Worm (Caenorhabditis elegans): ENCODE results near the gene gldi-6.

The gldi-6 gene

DNA sequence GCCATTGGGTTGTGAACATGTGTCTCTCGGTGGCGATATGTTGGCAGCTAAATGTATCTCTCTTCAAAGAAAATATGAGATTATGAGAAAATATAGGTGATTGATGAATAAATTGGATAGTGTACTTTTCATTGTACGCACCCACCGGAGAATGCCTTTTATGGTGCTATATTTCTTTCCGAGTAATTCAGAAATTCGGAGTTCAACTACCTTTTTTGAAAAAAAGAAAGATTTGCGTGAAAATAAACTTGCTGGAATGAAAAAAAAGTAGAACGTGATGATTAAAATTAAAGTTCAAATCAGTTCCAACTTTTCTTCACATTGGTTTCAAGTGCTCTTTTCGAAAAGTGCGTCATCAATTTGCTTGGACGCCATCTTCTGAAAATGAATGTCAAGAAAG lies 43.2 kb upstream of the gldi-6 start, which contains the start of gene nep-8:
nep-8 (plus strand) TSS at position 301 of the 400 bp plus-strand sequence.
- TF ChIP-seq B0035.1 (tag; optimal IDR thresholded peaks at IDR 0.05): no peak
- TF ChIP-seq ztf-18 (tag; optimal IDR thresholded peaks at IDR 0.05): no peak
- TF ChIP-seq die-1 (tag; optimal IDR thresholded peaks at IDR 0.05): no peak
- TF ChIP-seq rpc-1 (optimal IDR thresholded peaks at IDR 0.05): no peak
- TF ChIP-seq rpc-1 (tag; optimal IDR thresholded peaks at IDR 0.05): no peak
- TF ChIP-seq Y53F4B.3 (GFP tag; IDR thresholded peaks at IDR 0.05): no peak
- TF ChIP-seq xnd-1 (tag; optimal IDR thresholded peaks at IDR 0.05): no peak
- TF ChIP-seq ceh-40 (GFP tag; IDR thresholded peaks at IDR 0.05): no peak
- TF ChIP-seq F57A8.1 (GFP tag; optimal IDR thresholded peaks at IDR 0.05): no peak
- TF ChIP-seq hlh-26 (GFP tag; conservative IDR thresholded peaks at IDR 0.05): no peak
- no peak for TF ChIP-seq tlf-1 (GFP tag; optimal IDR thresholded peaks at IDR 0.05)
- no peak for TF ChIP-seq B0336.3 (GFP tag; IDR thresholded peaks at IDR 0.05)
- no peak for TF ChIP-seq F22D6.2 (tag; optimal IDR thresholded peaks at IDR 0.05)

ce11 chrII:3414383-3414910 lies 32.3 kb upstream of the gldi-6 start, which contains the start of the genes F18A12.7 and F18A12.2:
TSS of gene F18A12.7 (minus strand) at chrII:3414483.
TSS of gene F18A12.2 (plus strand) at chrII:3414860.
- TF ChIP-seq unc-62 (GFP tag; optimal IDR thresholded peaks at IDR 0.05) (no peak), aptf-2 (GFP tag; conservative IDR thresholded peaks at IDR 0.05) (peak; percentile 67; the same call in 1 of the 2 replicates)

ce11 chrII:3416528-3416927 lies 30.2 kb upstream of the gldi-6 start, which contains the start of gene nep-6:
TSS of gene nep-6 (plus strand) at chrII:3416828.
- TF ChIP-seq gei-17 (GFP tag; optimal IDR thresholded peaks at IDR 0.05) (no peak), unc-62 (GFP tag; optimal IDR thresholded peaks at IDR 0.05) (no peak), hlh-26 (GFP tag; conservative IDR thresholded peaks at IDR 0.05) (no peak), hmg-1.2 (GFP tag; IDR thresholded peaks at IDR 0.05) (no peak), lin-26 (GFP tag; IDR thresholded peaks at IDR 0.05) (no peak), snpc-4 (GFP tag; optimal IDR thresholded peaks at IDR 0.05) (no peak), snpc-4 (tag; optimal IDR thresholded peaks at IDR 0.05) (no peak), F10E7.11 (tag; optimal IDR thresholded peaks at IDR 0.05) (no peak), bed-2 (GFP tag; IDR thresholded peaks at IDR 0.05) (no peak), zfh-2 (GFP tag; conservative IDR thresholded peaks at IDR 0.05) (no peak), die-1 (tag; optimal IDR thresholded peaks at IDR 0.05) (no peak), ztf-18 (tag; optimal IDR thresholded peaks at IDR 0.05) (no peak), K11D2.4 (GFP tag; IDR thresholded peaks at IDR 0.05) (no peak), nfya-1 (tag; optimal IDR thresholded peaks at IDR 0.05; ENCODE audit: borderline replicate concordance, insufficient read depth) (no peak), mcd-1 (GFP tag; IDR thresholded peaks at IDR 0.05) (no peak), efl-1 (GFP tag; optimal IDR thresholded peaks at IDR 0.05) (no peak), sea-2 (GFP tag; IDR thresholded peaks at IDR 0.05) (no peak), attf-5 (GFP tag; optimal IDR thresholded peaks at IDR 0.05) (no peak)

ce11 chrII:3422938-3423337 lies 23.8 kb upstream of the gldi-6 start:
- TF ChIP-seq F52B5.7 (tag; optimal IDR thresholded peaks at IDR 0.05) (no peak), hmg-1.2 (GFP tag; IDR thresholded peaks at IDR 0.05) (peak; percentile 34; the same call in 1 of the 2 replicates)

DNA sequence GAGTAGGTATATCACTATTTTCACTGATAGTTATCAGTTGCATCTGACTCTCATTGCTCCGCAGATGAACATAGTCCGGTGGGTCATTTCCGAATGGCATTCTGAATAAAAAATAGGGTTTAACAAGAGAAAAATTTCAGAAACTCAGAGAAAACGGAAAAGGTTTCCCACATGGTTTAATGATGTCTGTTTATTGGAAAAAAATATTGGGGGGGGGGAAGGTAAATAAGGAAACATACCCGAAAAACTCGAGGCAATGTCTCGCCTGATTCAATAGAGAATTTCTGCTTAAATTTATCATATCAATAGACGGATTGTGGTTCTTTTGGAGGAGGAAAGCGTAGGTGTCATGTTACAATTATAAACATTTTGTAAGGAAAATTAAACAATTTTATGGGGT lies 21.3 kb upstream of the gldi-6 start, which contains the start of gene nep-11:
nep-11 (minus strand) TSS at position 101 of the 400 bp plus-strand sequence.
- no peak for TF ChIP-seq sdz-38 (tag; optimal IDR thresholded peaks at IDR 0.05)
- TF ChIP-seq hlh-26 (GFP tag; conservative IDR thresholded peaks at IDR 0.05): no peak
- no peak for TF ChIP-seq ceh-91 (GFP tag; IDR thresholded peaks at IDR 0.05)
- TF ChIP-seq ztf-26 (tag; optimal IDR thresholded peaks at IDR 0.05): no peak
- TF ChIP-seq dox-1 (GFP tag; IDR thresholded peaks at IDR 0.05): no peak
- TF ChIP-seq F57A8.1 (GFP tag; optimal IDR thresholded peaks at IDR 0.05): no peak
- TF ChIP-seq somi-1 (GFP tag; optimal IDR thresholded peaks at IDR 0.05): no peak
- TF ChIP-seq C17E4.6 (GFP tag; IDR thresholded peaks at IDR 0.05): no peak
- no peak for TF ChIP-seq tlf-1 (GFP tag; optimal IDR thresholded peaks at IDR 0.05)
- TF ChIP-seq fkh-3 (tag; optimal IDR thresholded peaks at IDR 0.05): no peak
- TF ChIP-seq let-607 (tag; optimal IDR thresholded peaks at IDR 0.05): no peak
- no peak for TF ChIP-seq nhr-120 (GFP tag; IDR thresholded peaks at IDR 0.05)
- no peak for TF ChIP-seq nhr-27 (tag; optimal IDR thresholded peaks at IDR 0.05)
- TF ChIP-seq let-526 (GFP tag; IDR thresholded peaks at IDR 0.05): no peak
